Fruit fly (Drosophila melanogaster): ENCODE measurements around the gene mRpL22.

Gene mRpL22

dm6 chrX:16834259-16834658, 50.5 kb downstream of the mRpL22 start (continued):
- TF ChIP-seq NC2α (GFP tag; optimal IDR thresholded peaks at IDR 0.05), result no peak
- no peak for TF ChIP-seq h (optimal IDR thresholded peaks at IDR 0.05)
- TF ChIP-seq CrebB (tag; optimal IDR thresholded peaks at IDR 0.05), result no peak
- peak; percentile 13 for TF ChIP-seq CG18599 (GFP tag; optimal IDR thresholded peaks at IDR 0.05)
- peak in 1 of 2 experiments; percentile 66 for TF ChIP-seq eve (GFP tag; optimal IDR thresholded peaks at IDR 0.05)
- TF ChIP-seq tgo (GFP tag; IDR thresholded peaks at IDR 0.05), result peak; percentile 56
- no peak for TF ChIP-seq CG8388 (GFP tag; optimal IDR thresholded peaks at IDR 0.05)
- TF ChIP-seq vfl (GFP tag; optimal IDR thresholded peaks at IDR 0.05), result no peak
- TF ChIP-seq Dp (GFP tag; optimal IDR thresholded peaks at IDR 0.05), result no peak
- TF ChIP-seq CG32772 (GFP tag; IDR thresholded peaks at IDR 0.05), result peak; percentile 6; the same call in 1 of the 2 replicates
- TF ChIP-seq pum (GFP tag; optimal IDR thresholded peaks at IDR 0.05), result peak; percentile 9
- no peak for TF ChIP-seq ab (GFP tag; optimal IDR thresholded peaks at IDR 0.05)
- TF ChIP-seq pzg (GFP tag; optimal IDR thresholded peaks at IDR 0.05), result no peak
- 0 out of 2 replicates have a peak, but pooled peaks have one; percentile 8 for TF ChIP-seq esg (GFP tag; conservative IDR thresholded peaks at IDR 0.05)
- no peak for TF ChIP-seq BtbVII (GFP tag; optimal IDR thresholded peaks at IDR 0.05)
- TF ChIP-seq CG10321 (GFP tag; IDR thresholded peaks at IDR 0.05), result no peak
- TF ChIP-seq CG11456 (GFP tag; IDR thresholded peaks at IDR 0.05), result no peak
- no peak for TF ChIP-seq her (GFP tag; optimal IDR thresholded peaks at IDR 0.05)
- TF ChIP-seq Hey (tag; optimal IDR thresholded peaks at IDR 0.05), result no peak
- no peak for TF ChIP-seq CG12299 (tag; optimal IDR thresholded peaks at IDR 0.05)
- peak; percentile 35; the same call in 1 of the 2 replicates for TF ChIP-seq E2f2 (GFP tag; IDR thresholded peaks at IDR 0.05)
- 0 out of 3 replicates have a peak, but pooled peaks have one; percentile 32 for TF ChIP-seq CG7357 (GFP tag; IDR thresholded peaks at IDR 0.05)
- no peak for TF ChIP-seq croc (GFP tag; conservative IDR thresholded peaks at IDR 0.05)
- no peak for TF ChIP-seq H2.0 (GFP tag; IDR thresholded peaks at IDR 0.05)
- no peak for TF ChIP-seq CG16815 (GFP tag; optimal IDR thresholded peaks at IDR 0.05)
- TF ChIP-seq Jarid2 (GFP tag; optimal IDR thresholded peaks at IDR 0.05), result no peak
- TF ChIP-seq CG6175 (GFP tag; IDR thresholded peaks at IDR 0.05), result no peak
- no peak for TF ChIP-seq hth (optimal IDR thresholded peaks at IDR 0.05)
- TF ChIP-seq CG16863 (GFP tag; optimal IDR thresholded peaks at IDR 0.05), result peak; percentile 23
- TF ChIP-seq CG4730 (GFP tag; IDR thresholded peaks at IDR 0.05), result 0 out of 2 replicates have a peak, but pooled peaks have one; percentile 36
- 0 out of 2 replicates have a peak, but pooled peaks have one; percentile 17 for TF ChIP-seq seq (GFP tag; IDR thresholded peaks at IDR 0.05)
- TF ChIP-seq Ada2b (GFP tag; IDR thresholded peaks at IDR 0.05), result 0 out of 2 replicates have a peak, but pooled peaks have one; percentile 31
- TF ChIP-seq Sox102F (GFP tag; optimal IDR thresholded peaks at IDR 0.05), result peak; percentile 53
- TF ChIP-seq gcm2 (GFP tag; optimal IDR thresholded peaks at IDR 0.05), result no peak
- no peak for TF ChIP-seq sima (GFP tag; optimal IDR thresholded peaks at IDR 0.05)
- TF ChIP-seq dimm (GFP tag; IDR thresholded peaks at IDR 0.05), result 0 out of 2 replicates have a peak, but pooled peaks have one; percentile 20
- TF ChIP-seq CG15479 (GFP tag; optimal IDR thresholded peaks at IDR 0.05), result no peak
- TF ChIP-seq lilli (GFP tag; optimal IDR thresholded peaks at IDR 0.05), result peak; percentile 11
- TF ChIP-seq CG17328 (GFP tag; IDR thresholded peaks at IDR 0.05), result 0 out of 2 replicates have a peak, but pooled peaks have one; percentile 14
- peak; percentile 26 for TF ChIP-seq bab2 (GFP tag; optimal IDR thresholded peaks at IDR 0.05)
- TF ChIP-seq pho (GFP tag; optimal IDR thresholded peaks at IDR 0.05), result peak; percentile 23
- peak; percentile 48 for TF ChIP-seq CG9817 (tag; optimal IDR thresholded peaks at IDR 0.05)
- TF ChIP-seq CG6854 (GFP tag; optimal IDR thresholded peaks at IDR 0.05), result no peak
- TF ChIP-seq CG8478 (optimal IDR thresholded peaks at IDR 0.05), result no peak
- TF ChIP-seq Taf1 (GFP tag; IDR thresholded peaks at IDR 0.05), result no peak
- peak; percentile 43 for TF ChIP-seq Xbp1 (GFP tag; optimal IDR thresholded peaks at IDR 0.05)
- TF ChIP-seq Eip74EF (GFP tag; optimal IDR thresholded peaks at IDR 0.05), result peak in 1 of 2 experiments; percentile 51
- no peak for TF ChIP-seq sna (GFP tag; IDR thresholded peaks at IDR 0.05; ENCODE audit: partially characterized antibody)
- peak; percentile 60 for TF ChIP-seq CG15269 (tag; optimal IDR thresholded peaks at IDR 0.05)
- TF ChIP-seq CG10959 (GFP tag; IDR thresholded peaks at IDR 0.05), result no peak
- TF ChIP-seq tx (GFP tag; optimal IDR thresholded peaks at IDR 0.05), result no peak
- peak; percentile 15 for TF ChIP-seq bcd (GFP tag; optimal IDR thresholded peaks at IDR 0.05)

Measured in whole organism, embryonic.